Fruit fly (Drosophila melanogaster): Measurements from ENCODE around the gene CG2924.
A peak's percentile ranks its signal among the peaks of the same experiment; 100 is the strongest.

The CG2924 gene

dm6 chrX:2318369-2318768 lies 47.8 kb upstream of the CG2924 start (continued):
- TF ChIP-seq CG14014 (GFP tag; IDR thresholded peaks at IDR 0.05): no peak
- no peak for TF ChIP-seq disco-r (GFP tag; optimal IDR thresholded peaks at IDR 0.05)
- TF ChIP-seq ac (GFP tag; optimal IDR thresholded peaks at IDR 0.05): no peak
- TF ChIP-seq wek (GFP tag; optimal IDR thresholded peaks at IDR 0.05): no peak
- TF ChIP-seq NFAT (GFP tag; IDR thresholded peaks at IDR 0.05): no peak
- no peak for TF ChIP-seq Sry-β (GFP tag; optimal IDR thresholded peaks at IDR 0.05)
- TF ChIP-seq CG18599 (GFP tag; optimal IDR thresholded peaks at IDR 0.05): peak; percentile 25
- no peak for TF ChIP-seq HHEX (GFP tag; optimal IDR thresholded peaks at IDR 0.05)
- TF ChIP-seq Max (GFP tag; optimal IDR thresholded peaks at IDR 0.05): no peak
- no peak for TF ChIP-seq Ravus (GFP tag; IDR thresholded peaks at IDR 0.05)
- peak; percentile 11 for TF ChIP-seq Six4 (GFP tag; optimal IDR thresholded peaks at IDR 0.05)
- no peak for TF ChIP-seq CG5180 (GFP tag; optimal IDR thresholded peaks at IDR 0.05)
- TF ChIP-seq CG13424 (tag; optimal IDR thresholded peaks at IDR 0.05): peak; percentile 10
- peak; percentile 31 for TF ChIP-seq gsb-n (tag; optimal IDR thresholded peaks at IDR 0.05)
- TF ChIP-seq Asciz (GFP tag; optimal IDR thresholded peaks at IDR 0.05): peak; percentile 43
- peak; percentile 23 for TF ChIP-seq CG7556 (GFP tag; optimal IDR thresholded peaks at IDR 0.05)
- peak; percentile 84 for TF ChIP-seq ttk (GFP tag; IDR thresholded peaks at IDR 0.05)
- TF ChIP-seq CG9797 (GFP tag; optimal IDR thresholded peaks at IDR 0.05): no peak
- TF ChIP-seq H2.0 (GFP tag; IDR thresholded peaks at IDR 0.05): peak; percentile 50; the same call in 1 of the 2 replicates
- no peak for TF ChIP-seq scrt (GFP tag; optimal IDR thresholded peaks at IDR 0.05)
- no peak for TF ChIP-seq CG9876 (GFP tag; optimal IDR thresholded peaks at IDR 0.05)
- TF ChIP-seq CG7271 (tag; optimal IDR thresholded peaks at IDR 0.05): no peak
- peak; percentile 69 for TF ChIP-seq E2f1 (GFP tag; IDR thresholded peaks at IDR 0.05)
- TF ChIP-seq pan (optimal IDR thresholded peaks at IDR 0.05): peak in 1 of 2 experiments; percentile 46
- peak in 1 of 2 experiments; percentile 79 for TF ChIP-seq pan (GFP tag; optimal IDR thresholded peaks at IDR 0.05 in 1 of 2, IDR thresholded peaks at IDR 0.05 in 1 of 2)
- TF ChIP-seq CG33557 (GFP tag; optimal IDR thresholded peaks at IDR 0.05): no peak
- no peak for TF ChIP-seq CG16813 (GFP tag; IDR thresholded peaks at IDR 0.05; ENCODE audit: partially characterized antibody)
- peak; percentile 17 for TF ChIP-seq tin (GFP tag; optimal IDR thresholded peaks at IDR 0.05)
- TF ChIP-seq CG1529 (GFP tag; optimal IDR thresholded peaks at IDR 0.05): peak; percentile 32
- TF ChIP-seq nau (GFP tag; optimal IDR thresholded peaks at IDR 0.05): no peak
- peak; percentile 81 for TF ChIP-seq CG14050 (GFP tag; IDR thresholded peaks at IDR 0.05)
- no peak for TF ChIP-seq psq (GFP tag; optimal IDR thresholded peaks at IDR 0.05)
- TF ChIP-seq esg (GFP tag; conservative IDR thresholded peaks at IDR 0.05): no peak
- TF ChIP-seq CG6254 (GFP tag; optimal IDR thresholded peaks at IDR 0.05): no peak
- TF ChIP-seq tll (GFP tag; optimal IDR thresholded peaks at IDR 0.05): no peak
- no peak for TF ChIP-seq B-H2 (GFP tag; optimal IDR thresholded peaks at IDR 0.05)
- TF ChIP-seq jigr1 (GFP tag; IDR thresholded peaks at IDR 0.05): no peak; the same call in 1 of the 3 replicates
- no peak for TF ChIP-seq Mad (GFP tag; optimal IDR thresholded peaks at IDR 0.05)
- no peak for TF ChIP-seq CkIIα-i1 (GFP tag; IDR thresholded peaks at IDR 0.05)
- peak; percentile 26 for TF ChIP-seq CG6813 (GFP tag; optimal IDR thresholded peaks at IDR 0.05)
- peak; percentile 2 for TF ChIP-seq NC2β (GFP tag; optimal IDR thresholded peaks at IDR 0.05)
- TF ChIP-seq cad (GFP tag; optimal IDR thresholded peaks at IDR 0.05): no peak
- peak; percentile 49 for TF ChIP-seq CG1024 (GFP tag; IDR thresholded peaks at IDR 0.05)
- no peak for TF ChIP-seq CG18011 (GFP tag; optimal IDR thresholded peaks at IDR 0.05)
- no peak for TF ChIP-seq CG17912 (GFP tag; optimal IDR thresholded peaks at IDR 0.05)
- no peak for TF ChIP-seq CG15011 (GFP tag; optimal IDR thresholded peaks at IDR 0.05)
- TF ChIP-seq nerfin-2 (GFP tag; IDR thresholded peaks at IDR 0.05; ENCODE audit: partially characterized antibody): no peak
- TF ChIP-seq Dek (tag; optimal IDR thresholded peaks at IDR 0.05): no peak
- peak; percentile 71 for TF ChIP-seq ssp (GFP tag; IDR thresholded peaks at IDR 0.05)
- peak; percentile 49 for TF ChIP-seq slbo (GFP tag; IDR thresholded peaks at IDR 0.05)
- TF ChIP-seq Fer1 (GFP tag; optimal IDR thresholded peaks at IDR 0.05): no peak

Measured in whole organism, embryonic.